Worm (Caenorhabditis elegans) whole organism, young adult: ENCODE results near the gene fbxo-11.2.

Experiments
- Y67H2A.10 ChIP-seq: fragments of 200-800 bp; sonication (Bioruptor generic); conservative IDR thresholded peaks from 2 replicates; pipeline ENCODE4 v1.3.6; 2022; ENCODE audit warnings: missing genetic modification reagents, missing genetic modification characterization, missing compliant biosample characterization
- nhr-27 ChIP-seq: fragments of 200-800 bp; sonication (Bioruptor generic); optimal IDR thresholded peaks from 2 replicates; lab custom pipeline; 2018; ENCODE audit warnings: mild to moderate bottlenecking, missing genetic modification characterization, moderate library complexity, missing compliant biosample characterization
- nhr-90 ChIP-seq: sonication (generic microtip); optimal IDR thresholded peaks from 2 replicates; lab custom pipeline; 2016; ENCODE audit warnings: missing genotype, mild to moderate bottlenecking, missing genetic modification characterization, missing compliant biosample characterization
- ztf-25 ChIP-seq: fragments of 200-800 bp; sonication (Bioruptor generic); IDR thresholded peaks from 2 replicates; pipeline ENCODE4 v1.3.6; 2022; ENCODE audit warnings: missing genetic modification reagents, missing genetic modification characterization, missing compliant biosample characterization

DNA sequence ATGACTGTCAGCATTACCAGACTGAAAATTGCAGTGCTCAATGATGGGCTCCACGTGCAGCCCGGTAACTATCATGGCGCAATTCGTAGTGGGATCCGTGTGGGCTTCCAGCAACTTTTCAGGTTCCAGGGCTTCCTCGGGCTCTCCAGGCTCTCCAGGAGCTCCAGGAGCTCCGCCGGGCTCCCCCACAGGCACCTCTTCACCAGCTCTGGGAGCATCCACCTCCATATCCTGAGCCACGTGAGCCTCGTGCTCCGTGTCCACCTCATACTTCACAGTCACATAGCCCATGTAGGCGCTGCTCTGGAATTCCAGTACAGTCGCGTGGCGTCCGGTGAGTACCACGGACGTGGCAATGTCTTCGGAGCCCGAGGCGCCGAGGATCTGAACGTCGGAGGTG is 1.2 kb downstream of the fbxo-11.2 start:
- TF ChIP-seq Y67H2A.10 (GFP tag; lab: Robert Waterston, UW) (no peak), nhr-27 (tag; lab: Kevin White, UChicago) (no peak), ztf-25 (GFP tag; lab: Robert Waterston, UW) (no peak), nhr-90 (no peak)
